Fruit fly (Drosophila melanogaster): ENCODE data around the gene CCKLR-17D3.

Gene CCKLR-17D3

DNA sequence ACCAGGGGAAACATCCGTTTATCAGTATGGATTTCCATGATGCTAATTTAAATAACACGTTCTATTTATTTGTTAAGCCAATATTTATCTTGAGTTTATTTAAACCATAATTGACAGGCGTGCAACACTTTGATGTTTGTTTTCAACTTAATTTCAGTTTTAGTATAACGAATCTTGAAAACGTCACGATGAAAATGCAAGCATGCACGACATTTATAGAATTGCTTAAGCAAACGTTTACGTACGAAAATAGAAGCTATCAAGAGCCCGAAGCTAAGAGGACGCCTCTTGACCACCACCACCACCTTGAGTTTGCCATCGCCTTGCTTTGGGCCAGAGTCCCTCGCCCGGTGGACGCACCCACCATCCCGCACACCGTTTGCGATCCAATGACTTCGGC, 2.5 kb downstream of the CCKLR-17D3 start:
- TF ChIP-seq CG2199 (GFP tag; IDR thresholded peaks at IDR 0.05) (peak; percentile 99), Kr (GFP tag; optimal IDR thresholded peaks at IDR 0.05) (no peak), Gug (GFP tag; IDR thresholded peaks at IDR 0.05) (no peak)

DNA sequence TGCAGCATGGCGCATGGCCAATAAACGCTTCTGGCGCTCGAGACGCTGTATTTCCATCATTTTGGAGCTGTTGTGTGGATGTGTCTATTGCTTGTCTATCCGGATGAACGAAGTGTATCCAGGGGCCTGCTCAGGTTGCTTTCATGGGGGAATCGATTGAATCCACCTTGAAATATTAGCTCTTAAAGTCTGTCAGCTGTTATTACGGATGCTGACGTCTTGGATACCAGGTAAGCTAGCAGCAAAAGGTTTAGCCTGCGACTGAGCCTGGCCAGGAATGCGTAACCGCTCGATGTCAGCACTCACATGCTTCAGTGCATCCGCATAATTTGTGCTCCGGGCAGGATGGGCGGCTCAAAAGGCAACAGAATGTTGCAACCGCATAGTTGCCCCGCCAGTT, 25.6 kb downstream of the CCKLR-17D3 start, which contains the start of gene CG12609:
Gene CG12609, minus strand, starts transcription at position 101 of the 400 bp plus-strand sequence.
- no peak for TF ChIP-seq eve (GFP tag; optimal IDR thresholded peaks at IDR 0.05)
- no peak for TF ChIP-seq CG13894 (tag; optimal IDR thresholded peaks at IDR 0.05)
- TF ChIP-seq fd64A (GFP tag; optimal IDR thresholded peaks at IDR 0.05), result no peak
- TF ChIP-seq tll (GFP tag; optimal IDR thresholded peaks at IDR 0.05), result no peak
- no peak for TF ChIP-seq twi (tag; optimal IDR thresholded peaks at IDR 0.05)

DNA sequence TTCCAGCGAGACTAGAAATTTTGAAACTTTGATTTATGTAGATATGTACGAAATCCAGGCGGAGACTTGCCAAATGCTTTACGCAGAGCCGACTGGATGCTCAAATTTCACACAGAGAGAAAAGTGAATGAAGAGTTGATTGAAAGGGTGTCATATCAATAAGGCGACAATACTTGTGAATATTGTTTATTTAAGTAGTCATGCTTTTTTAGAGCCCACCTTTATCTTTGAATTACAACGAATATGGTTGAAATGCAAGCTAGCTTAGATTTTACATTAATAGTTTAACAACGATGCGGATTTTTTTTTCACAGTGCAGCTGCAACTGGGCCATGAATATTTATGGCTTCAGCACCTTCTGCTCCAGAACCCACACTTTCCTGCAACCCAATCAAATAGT, 34.0 kb downstream of the CCKLR-17D3 start, which contains the start of gene CG6873:
Gene CG6873, minus strand, starts transcription at position 101 of the 400 bp plus-strand sequence.
- TF ChIP-seq CG11560 (tag; IDR thresholded peaks at IDR 0.05) (no peak), mirr (GFP tag; optimal IDR thresholded peaks at IDR 0.05) (no peak), cad (GFP tag; optimal IDR thresholded peaks at IDR 0.05) (no peak), zen (tag; optimal IDR thresholded peaks at IDR 0.05) (no peak), D19B (GFP tag; optimal IDR thresholded peaks at IDR 0.05) (no peak), CG3847 (GFP tag; IDR thresholded peaks at IDR 0.05) (no peak), psq (GFP tag; optimal IDR thresholded peaks at IDR 0.05) (no peak), CG7987 (GFP tag; optimal IDR thresholded peaks at IDR 0.05) (no peak), grn (GFP tag; optimal IDR thresholded peaks at IDR 0.05) (no peak), twi (tag; optimal IDR thresholded peaks at IDR 0.05) (no peak), kah (GFP tag; optimal IDR thresholded peaks at IDR 0.05) (no peak), Optix (GFP tag; IDR thresholded peaks at IDR 0.05) (no peak), sr (GFP tag; IDR thresholded peaks at IDR 0.05) (no peak), lov (optimal IDR thresholded peaks at IDR 0.05) (no peak), lov (GFP tag; IDR thresholded peaks at IDR 0.05) (no peak), trh (GFP tag; optimal IDR thresholded peaks at IDR 0.05) (no peak), sqz (GFP tag; optimal IDR thresholded peaks at IDR 0.05) (no peak), CG16863 (GFP tag; optimal IDR thresholded peaks at IDR 0.05) (no peak), NC2β (GFP tag; optimal IDR thresholded peaks at IDR 0.05) (no peak), HLH4C (GFP tag; IDR thresholded peaks at IDR 0.05; ENCODE audit: partially characterized antibody) (no peak)

DNA sequence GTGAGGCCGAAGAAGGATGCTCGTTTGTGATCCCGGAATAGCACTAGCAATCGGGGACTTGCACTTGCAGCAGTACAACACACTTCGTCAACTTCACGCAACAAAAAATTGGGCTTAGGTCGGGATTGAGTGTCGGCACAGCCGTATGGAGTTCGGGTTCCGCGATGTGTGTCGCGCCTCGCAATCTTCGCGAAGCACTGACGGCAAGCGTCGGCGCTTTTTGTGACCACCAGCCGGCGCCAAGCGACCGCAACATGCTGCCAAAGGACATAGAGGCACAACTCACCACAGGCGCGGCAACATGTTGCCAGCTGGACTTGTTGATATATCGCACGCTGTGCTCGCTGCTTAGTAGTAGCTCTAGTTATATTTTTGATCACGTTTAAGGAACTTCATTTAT, 47.6 kb downstream of the CCKLR-17D3 start, which contains the start of gene CCKLR-17D1:
Gene CCKLR-17D1, minus strand, starts transcription at position 303 of the 400 bp plus-strand sequence.
- TF ChIP-seq dm (GFP tag; optimal IDR thresholded peaks at IDR 0.05) (no peak), CG3281 (GFP tag; optimal IDR thresholded peaks at IDR 0.05) (no peak), CG11504 (tag; optimal IDR thresholded peaks at IDR 0.05) (peak; percentile 94), scrt (GFP tag; optimal IDR thresholded peaks at IDR 0.05) (peak; percentile 26), Deaf1 (tag; optimal IDR thresholded peaks at IDR 0.05) (peak; percentile 73)

DNA sequence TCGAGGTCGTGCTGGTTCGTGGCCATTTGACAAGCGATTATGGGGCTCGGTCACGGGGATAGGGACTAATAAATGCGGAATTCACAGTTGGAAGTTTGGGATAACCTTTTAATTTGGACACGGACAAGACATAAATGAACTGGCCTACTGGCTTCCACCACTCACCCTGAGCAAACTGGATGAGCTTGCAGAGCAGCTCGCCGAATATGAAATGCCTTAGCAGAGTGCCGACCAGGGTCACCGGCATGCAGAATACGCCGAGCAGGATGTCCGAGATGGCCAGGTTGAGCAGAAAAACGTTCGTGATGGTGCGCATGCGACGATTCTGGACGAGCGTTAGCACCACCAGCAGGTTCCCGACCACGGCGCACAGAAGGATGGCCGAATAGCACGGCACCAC, 48.3 kb downstream of the CCKLR-17D3 start, which contains the start of gene CG42302:
Gene CG42302, minus strand, starts transcription at position 101 of the 400 bp plus-strand sequence.
- TF ChIP-seq Doc2 (GFP tag; IDR thresholded peaks at IDR 0.05) (no peak), Atf-2 (GFP tag; optimal IDR thresholded peaks at IDR 0.05) (no peak), Elba2 (GFP tag; optimal IDR thresholded peaks at IDR 0.05) (no peak), CG32767 (GFP tag; IDR thresholded peaks at IDR 0.05) (no peak), Six4 (GFP tag; optimal IDR thresholded peaks at IDR 0.05) (no peak), Blimp-1 (GFP tag; optimal IDR thresholded peaks at IDR 0.05) (no peak), Fer2 (tag; optimal IDR thresholded peaks at IDR 0.05) (no peak), CG12942 (GFP tag; optimal IDR thresholded peaks at IDR 0.05) (no peak), lbe (GFP tag; optimal IDR thresholded peaks at IDR 0.05) (no peak), D19B (GFP tag; optimal IDR thresholded peaks at IDR 0.05) (no peak)

Measured in whole organism, embryonic.